Worm (Caenorhabditis elegans) whole organism, midembryonic: Measurements from ENCODE around the gene spp-9.

ENCODE experiments used
- cog-1 ChIP-seq: sonication (generic microtip); optimal IDR thresholded peaks from 2 replicates; lab custom pipeline; 2016; ENCODE audit warnings: missing genetic modification characterization, missing compliant biosample characterization
- flt-1 ChIP-seq: fragments of 200-800 bp; sonication (Bioruptor generic); IDR thresholded peaks from 2 replicates; pipeline ENCODE4 v1.3.6; 2022; ENCODE audit warnings: missing genetic modification characterization, missing compliant biosample characterization
- med-1 ChIP-seq: sonication (generic microtip); optimal IDR thresholded peaks from 2 replicates; lab custom pipeline; 2017; ENCODE audit warnings: missing genetic modification characterization, mild to moderate bottlenecking, missing compliant biosample characterization, antibody characterized with exemption, missing genetic modification reagents; ENCODE audit not compliant: insufficient read depth
- ref-1 ChIP-seq: fragments of 200-800 bp; sonication (Bioruptor generic); conservative IDR thresholded peaks from 2 replicates; pipeline ENCODE4 v1.3.6; 2022; ENCODE audit warnings: missing genetic modification reagents, missing genetic modification characterization, missing compliant biosample characterization
- ztf-23 ChIP-seq: fragments of 200-800 bp; sonication (Bioruptor generic); IDR thresholded peaks from 2 replicates; pipeline ENCODE4 v1.3.6; 2022; ENCODE audit warnings: missing genetic modification reagents, missing genetic modification characterization, missing compliant biosample characterization

DNA sequence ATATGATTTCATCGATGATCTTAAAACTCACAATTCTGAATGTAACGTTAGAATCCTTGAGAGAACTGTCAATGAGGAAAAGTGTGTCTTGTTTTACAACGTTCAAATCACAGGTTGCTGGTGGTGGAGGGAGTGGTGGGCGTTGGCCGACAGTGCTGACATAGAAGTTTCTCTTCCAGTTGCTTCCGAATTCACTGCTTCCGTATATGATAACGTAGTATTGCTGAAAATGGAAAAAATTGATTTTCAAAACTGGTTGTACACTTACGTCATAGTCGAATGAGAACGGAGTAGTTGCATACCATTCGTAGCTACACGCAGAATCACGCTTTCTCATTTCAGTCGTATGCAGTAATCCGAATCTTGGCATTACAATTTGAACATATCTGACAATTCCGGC lies 4.3 kb downstream of the spp-9 start:
- no peak for TF ChIP-seq ref-1 (GFP tag; lab: Robert Waterston, UW)
- no peak for TF ChIP-seq cog-1 (tag; lab: Kevin White, UChicago)
- TF ChIP-seq med-1 (GFP tag; lab: Kevin White, UChicago), result no peak
- TF ChIP-seq ztf-23, result no peak
- no peak for TF ChIP-seq flt-1 (GFP tag; lab: Robert Waterston, UW)
